Fruit fly (Drosophila melanogaster) whole organism, wandering third instar larva: ENCODE results near the gene Neu2.

Experiments
- Abd-B ChIP-seq: fragments of >200 bp; optimal IDR thresholded peaks from 2 replicates; lab custom pipeline; 2017; ENCODE audit warnings: missing biosample characterization, missing genetic modification characterization
- Dfd ChIP-seq: fragments of >200 bp; optimal IDR thresholded peaks from 2 replicates; lab custom pipeline; 2017; ENCODE audit warnings: missing biosample characterization, missing genetic modification characterization
- HLH106 ChIP-seq: fragments of 200-800 bp; optimal IDR thresholded peaks from 3 replicates; lab custom pipeline; 2019; ENCODE audit warnings: missing biosample characterization, mild to moderate bottlenecking, missing genetic modification characterization, moderate library complexity
- jim ChIP-seq: fragments of 175-275, 200-325 bp; sonication (Bioruptor generic); optimal IDR thresholded peaks from 2 replicates; lab custom pipeline; 2016; ENCODE audit warnings: missing biosample characterization, mild to moderate bottlenecking, missing genetic modification characterization
- lola ChIP-seq: fragments of >200 bp; optimal IDR thresholded peaks from 2 replicates; lab custom pipeline; 2017; ENCODE audit warnings: missing biosample characterization, missing genetic modification characterization
- pan ChIP-seq: fragments of >200 bp; optimal IDR thresholded peaks from 2 replicates; lab custom pipeline; 2017
- tai ChIP-seq: sonication (Bioruptor generic); optimal IDR thresholded peaks from 2 replicates; lab custom pipeline; 2016; ENCODE audit warnings: missing biosample characterization, missing genetic modification characterization

DNA sequence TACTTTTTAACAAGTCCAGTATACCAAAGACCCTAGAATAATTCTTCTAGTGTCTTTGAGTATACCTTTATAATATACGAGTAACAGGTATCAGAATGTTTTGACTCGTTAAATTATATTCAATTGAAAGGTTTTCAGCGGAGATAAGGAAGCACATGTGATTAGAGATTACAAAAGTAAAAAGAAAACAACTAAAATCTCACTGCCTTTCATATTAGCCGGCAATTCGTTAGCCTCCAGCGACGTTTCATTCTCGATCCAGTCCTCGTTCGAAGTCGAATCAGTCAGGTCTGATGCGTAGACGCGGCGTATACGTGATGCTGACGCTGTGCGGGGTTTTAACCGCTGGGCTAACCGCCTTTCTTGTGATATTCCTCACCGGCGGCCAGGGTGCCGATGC is 10.8 kb upstream of the Neu2 start, which contains the start of gene Est-Q:
- TF ChIP-seq tai (GFP tag; lab: Kevin White, UChicago) = no peak
- TF ChIP-seq jim (GFP tag; lab: Kevin White, UChicago) = no peak
- TF ChIP-seq lola (GFP tag; lab: Kevin White, UChicago) = no peak
- TF ChIP-seq pan (lab: Kevin White, UChicago) = no peak
- no peak for TF ChIP-seq HLH106 (tag; lab: Kevin White, UChicago)
- TF ChIP-seq Abd-B (GFP tag; lab: Kevin White, UChicago) = no peak
- TF ChIP-seq Dfd (GFP tag; lab: Kevin White, UChicago) = no peak
